Fruit fly (Drosophila melanogaster): ENCODE results near the gene chp.

DNA sequence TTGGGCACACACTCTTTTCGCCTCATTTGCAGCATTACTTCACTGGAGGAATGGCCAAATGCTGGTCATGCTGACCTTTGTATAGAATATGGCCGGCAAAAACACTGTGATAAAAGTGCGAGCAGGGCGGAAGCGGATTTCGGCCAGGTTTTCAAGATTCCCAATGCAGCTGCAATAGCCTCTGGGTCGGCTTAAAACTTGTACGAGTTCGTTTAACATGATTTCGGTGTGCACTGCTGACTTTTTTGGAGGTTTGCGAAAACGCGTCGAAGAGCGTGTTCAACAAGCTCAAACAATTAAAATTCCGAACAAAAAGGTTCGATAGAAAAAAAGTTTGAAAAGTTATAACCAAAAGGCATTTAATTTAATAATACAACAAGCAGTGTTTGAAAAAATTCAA is at the start of gene chp:
- no peak for TF ChIP-seq insv (optimal IDR thresholded peaks at IDR 0.05)
- no peak for TF ChIP-seq Sin3A (optimal IDR thresholded peaks at IDR 0.05)
- TF ChIP-seq h (optimal IDR thresholded peaks at IDR 0.05) = no peak
- no peak for TF ChIP-seq Myc (optimal IDR thresholded peaks at IDR 0.05)
- TF ChIP-seq ttk (optimal IDR thresholded peaks at IDR 0.05) = no peak
- TF ChIP-seq psq (optimal IDR thresholded peaks at IDR 0.05) = no peak

Data from Kc167 (cell line).